Fruit fly (Drosophila melanogaster): ENCODE data around the gene CG10898.

CG10898 gene

DNA sequence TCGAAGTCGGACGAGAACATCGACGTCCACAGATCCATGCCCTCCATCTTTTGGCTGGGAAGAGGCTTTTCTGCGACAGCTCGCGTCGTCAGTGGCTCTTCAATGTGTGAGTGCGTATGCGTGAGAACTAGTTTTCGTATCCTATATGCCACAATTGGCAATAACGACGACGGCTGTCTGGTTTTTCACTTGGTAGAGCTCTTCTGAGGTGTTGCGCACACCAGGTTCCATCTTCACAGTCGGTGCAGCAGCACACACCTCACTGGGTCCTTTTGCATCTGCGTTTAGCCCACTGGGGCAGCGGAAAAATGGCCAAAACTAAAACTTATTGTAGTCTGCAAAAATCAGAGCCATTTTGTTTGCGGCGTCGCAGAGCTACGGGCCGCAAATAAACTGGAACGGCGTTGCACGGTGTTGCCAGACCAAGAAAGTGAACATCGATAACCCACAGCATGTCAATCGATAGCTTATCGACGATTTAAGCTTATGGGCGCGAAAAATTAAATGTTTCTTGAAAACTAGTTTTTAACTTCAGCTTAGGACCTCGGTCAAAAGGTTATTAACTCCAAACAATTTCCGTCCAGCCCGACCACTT, 32.3 kb downstream of the CG10898 start, which contains the start of gene CG6791 (continued):
- TF ChIP-seq D (optimal IDR thresholded peaks at IDR 0.05) (peak; percentile 56), D (GFP tag; optimal IDR thresholded peaks at IDR 0.05) (no peak), inv (GFP tag; IDR thresholded peaks at IDR 0.05; ENCODE audit: partially characterized antibody) (peak; percentile 69), phol (tag; optimal IDR thresholded peaks at IDR 0.05) (peak; percentile 86), CG12659 (GFP tag; optimal IDR thresholded peaks at IDR 0.05) (peak; percentile 43), btn (GFP tag; optimal IDR thresholded peaks at IDR 0.05) (no peak), CG17802 (tag; optimal IDR thresholded peaks at IDR 0.05) (no peak), Scr (GFP tag; IDR thresholded peaks at IDR 0.05; ENCODE audit: partially characterized antibody) (peak; percentile 84), CG18476 (GFP tag; optimal IDR thresholded peaks at IDR 0.05) (no peak), Sox102F (GFP tag; optimal IDR thresholded peaks at IDR 0.05) (no peak), Bgb (GFP tag; IDR thresholded peaks at IDR 0.05; ENCODE audit: partially characterized antibody) (peak; percentile 92), scrt (GFP tag; optimal IDR thresholded peaks at IDR 0.05) (no peak), HLH4C (GFP tag; IDR thresholded peaks at IDR 0.05; ENCODE audit: partially characterized antibody) (peak; percentile 75), stwl (tag; optimal IDR thresholded peaks at IDR 0.05) (peak; percentile 73), E2f2 (GFP tag; IDR thresholded peaks at IDR 0.05) (peak; percentile 99), CG11504 (tag; optimal IDR thresholded peaks at IDR 0.05) (no peak), CG4404 (GFP tag; IDR thresholded peaks at IDR 0.05) (no peak), CG6272 (GFP tag; IDR thresholded peaks at IDR 0.05) (no peak), Dref (GFP tag; IDR thresholded peaks at IDR 0.05) (peak; percentile 96), vvl (GFP tag; IDR thresholded peaks at IDR 0.05) (peak; percentile 30; the same call in 1 of the 2 replicates), CG10654 (GFP tag; optimal IDR thresholded peaks at IDR 0.05) (no peak), NC2α (GFP tag; optimal IDR thresholded peaks at IDR 0.05) (no peak), NC2β (GFP tag; optimal IDR thresholded peaks at IDR 0.05) (no peak), bcd (GFP tag; optimal IDR thresholded peaks at IDR 0.05) (peak; percentile 11), Stat92E (GFP tag; optimal IDR thresholded peaks at IDR 0.05) (peak in 1 of 3 experiments; percentile 13), run (tag; optimal IDR thresholded peaks at IDR 0.05) (no peak), CG10565 (GFP tag; optimal IDR thresholded peaks at IDR 0.05) (no peak), CG10321 (GFP tag; IDR thresholded peaks at IDR 0.05) (no peak), BEAF-32 (GFP tag; optimal IDR thresholded peaks at IDR 0.05) (peak; percentile 89), Ptx1 (GFP tag; IDR thresholded peaks at IDR 0.05) (peak; percentile 21; the same call in 1 of the 2 replicates), pum (GFP tag; optimal IDR thresholded peaks at IDR 0.05) (no peak), Doc3 (GFP tag; IDR thresholded peaks at IDR 0.05; ENCODE audit: partially characterized antibody) (peak; percentile 74), lab (GFP tag; optimal IDR thresholded peaks at IDR 0.05) (no peak), da (GFP tag; optimal IDR thresholded peaks at IDR 0.05) (no peak), CG16813 (GFP tag; IDR thresholded peaks at IDR 0.05; ENCODE audit: partially characterized antibody) (peak; percentile 84), Max (GFP tag; optimal IDR thresholded peaks at IDR 0.05) (no peak), CG6765 (GFP tag; optimal IDR thresholded peaks at IDR 0.05) (no peak), ERR (GFP tag; optimal IDR thresholded peaks at IDR 0.05) (no peak), Fer2 (tag; optimal IDR thresholded peaks at IDR 0.05) (no peak), jumu (GFP tag; optimal IDR thresholded peaks at IDR 0.05) (no peak), ap (GFP tag; IDR thresholded peaks at IDR 0.05) (no peak), CG6175 (GFP tag; IDR thresholded peaks at IDR 0.05) (no peak), nerfin-1 (tag; optimal IDR thresholded peaks at IDR 0.05) (no peak), ranshi (GFP tag; IDR thresholded peaks at IDR 0.05) (no peak), chinmo (GFP tag; IDR thresholded peaks at IDR 0.05; ENCODE audit: partially characterized antibody) (peak; percentile 84; the same call in 3 of the 4 replicates), Dp (GFP tag; optimal IDR thresholded peaks at IDR 0.05) (peak; percentile 97), unpg (GFP tag; optimal IDR thresholded peaks at IDR 0.05) (no peak), hth (optimal IDR thresholded peaks at IDR 0.05) (no peak), CG1792 (GFP tag; optimal IDR thresholded peaks at IDR 0.05) (no peak)

Data from whole organism, embryonic.